Worm (Caenorhabditis elegans) whole organism, mixed stage, embryonic: ENCODE data around the gene acs-21.

Experiments
- M03D4.4 ChIP-seq: sonication (generic microtip); optimal IDR thresholded peaks from 2 replicates; lab custom pipeline; 2017; ENCODE audit warnings: mild to moderate bottlenecking, missing genetic modification characterization, missing compliant biosample characterization
- drap-1 ChIP-seq: fragments of 200-800 bp; sonication (Bioruptor generic); optimal IDR thresholded peaks from 3 replicates; lab custom pipeline; 2018; ENCODE audit warnings: mild to moderate bottlenecking, missing genetic modification characterization, missing compliant biosample characterization
- lin-13 ChIP-seq: fragments of 150-350 bp; optimal IDR thresholded peaks from 2 replicates; lab custom pipeline; 2014; ENCODE audit warnings: missing biosample characterization, missing genetic modification characterization
- lsy-2 ChIP-seq: fragments of 150-350 bp; optimal IDR thresholded peaks from 2 replicates; lab custom pipeline; 2014; ENCODE audit warnings: missing biosample characterization, missing genetic modification characterization
- nhr-2 ChIP-seq: fragments of 150-350 bp; optimal IDR thresholded peaks from 2 replicates; lab custom pipeline; 2014; ENCODE audit warnings: missing biosample characterization, missing genetic modification characterization
- nhr-237 ChIP-seq: fragments of 150-350 bp; optimal IDR thresholded peaks from 2 replicates; lab custom pipeline; 2014; ENCODE audit warnings: missing biosample characterization, missing genetic modification characterization
- nhr-28 ChIP-seq: fragments of 150-350 bp; optimal IDR thresholded peaks from 2 replicates; lab custom pipeline; 2014; ENCODE audit warnings: missing biosample characterization, missing genetic modification characterization
- nhr-76 ChIP-seq: sonication (generic microtip); optimal IDR thresholded peaks from 2 replicates; lab custom pipeline; 2017; ENCODE audit warnings: missing biosample characterization, missing genetic modification characterization
- pha-4 ChIP-seq: fragments of 150-350 bp; optimal IDR thresholded peaks from 2 replicates; lab custom pipeline; 2018; ENCODE audit warnings: missing biosample characterization, missing genetic modification reagents, missing genetic modification characterization
- unc-39 ChIP-seq: fragments of 150-350 bp; optimal IDR thresholded peaks from 2 replicates; lab custom pipeline; 2014; ENCODE audit warnings: missing biosample characterization, missing genetic modification characterization

ce11 chrV:3086260-3086659, 2.6 kb upstream of the acs-21 start, which contains the start of gene srt-8:
- no peak for TF ChIP-seq lin-13 (tag; lab: Kevin White, UChicago)
- TF ChIP-seq pha-4 (tag; lab: Kevin White, UChicago) = no peak
- no peak for TF ChIP-seq nhr-237
- TF ChIP-seq nhr-76 (tag; lab: Kevin White, UChicago) = no peak
- no peak for TF ChIP-seq unc-39 (tag; lab: Kevin White, UChicago)
- TF ChIP-seq M03D4.4 (tag; lab: Kevin White, UChicago) = no peak
- no peak for TF ChIP-seq lsy-2 (tag; lab: Kevin White, UChicago)
- TF ChIP-seq nhr-28 (tag; lab: Kevin White, UChicago) = no peak
- no peak for TF ChIP-seq drap-1 (GFP tag; lab: Kevin White, UChicago)
- no peak for TF ChIP-seq nhr-2 (tag; lab: Kevin White, UChicago)
